Fruit fly (Drosophila melanogaster): Measurements from ENCODE around the gene Gorab.

Gene Gorab

dm6 chr3L:17473889-17474288 lies 45.3 kb upstream of the Gorab start:
- TF ChIP-seq rgr (GFP tag; optimal IDR thresholded peaks at IDR 0.05) (no peak), CrebA (GFP tag; optimal IDR thresholded peaks at IDR 0.05; ENCODE audit: borderline replicate concordance) (no peak), lola (GFP tag; optimal IDR thresholded peaks at IDR 0.05) (no peak), GATAd (GFP tag; optimal IDR thresholded peaks at IDR 0.05) (no peak), CG9705 (GFP tag; optimal IDR thresholded peaks at IDR 0.05) (no peak), sv (GFP tag; optimal IDR thresholded peaks at IDR 0.05) (no peak), ey (GFP tag; optimal IDR thresholded peaks at IDR 0.05) (no peak), Hr83 (GFP tag; optimal IDR thresholded peaks at IDR 0.05; ENCODE audit: poor library complexity, severe bottlenecking) (no peak), Dfd (GFP tag; optimal IDR thresholded peaks at IDR 0.05) (no peak), Dif (GFP tag; optimal IDR thresholded peaks at IDR 0.05; ENCODE audit: partially characterized antibody) (no peak), woc (GFP tag; optimal IDR thresholded peaks at IDR 0.05) (no peak), dsf (GFP tag; optimal IDR thresholded peaks at IDR 0.05; ENCODE audit: borderline replicate concordance) (no peak), tai (GFP tag; optimal IDR thresholded peaks at IDR 0.05) (no peak), foxo (GFP tag; optimal IDR thresholded peaks at IDR 0.05) (no peak), HLH106 (tag; optimal IDR thresholded peaks at IDR 0.05) (no peak), Mio (GFP tag; optimal IDR thresholded peaks at IDR 0.05) (no peak), dl (GFP tag; optimal IDR thresholded peaks at IDR 0.05; ENCODE audit: insufficient read depth in 1 of 2, partially characterized antibody in 2 of 2) (no peak), Rel (GFP tag; optimal IDR thresholded peaks at IDR 0.05) (no peak), Rel (tag; optimal IDR thresholded peaks at IDR 0.05) (no peak)

- TF ChIP-seq br (GFP tag; optimal IDR thresholded peaks at IDR 0.05) (no peak), Myc (optimal IDR thresholded peaks at IDR 0.05) (no peak), CrebA (GFP tag; optimal IDR thresholded peaks at IDR 0.05; ENCODE audit: borderline replicate concordance) (no peak), Dif (GFP tag; optimal IDR thresholded peaks at IDR 0.05; ENCODE audit: partially characterized antibody) (no peak), pan (optimal IDR thresholded peaks at IDR 0.05) (no peak), dsf (GFP tag; optimal IDR thresholded peaks at IDR 0.05; ENCODE audit: borderline replicate concordance) (no peak), Abd-B (GFP tag; optimal IDR thresholded peaks at IDR 0.05) (no peak), lola (GFP tag; optimal IDR thresholded peaks at IDR 0.05) (no peak), CG9705 (GFP tag; optimal IDR thresholded peaks at IDR 0.05) (no peak), Rel (GFP tag; optimal IDR thresholded peaks at IDR 0.05) (no peak), Rel (tag; optimal IDR thresholded peaks at IDR 0.05) (no peak), HLH106 (tag; optimal IDR thresholded peaks at IDR 0.05) (no peak), ey (GFP tag; optimal IDR thresholded peaks at IDR 0.05) (no peak), fru (GFP tag; optimal IDR thresholded peaks at IDR 0.05) (no peak), CG32264 (GFP tag; optimal IDR thresholded peaks at IDR 0.05) (no peak), sage (GFP tag; optimal IDR thresholded peaks at IDR 0.05) (no peak), Jra (GFP tag; optimal IDR thresholded peaks at IDR 0.05) (no peak), jim (GFP tag; optimal IDR thresholded peaks at IDR 0.05) (no peak), dmrt93B (GFP tag; optimal IDR thresholded peaks at IDR 0.05) (no peak)
These were observed 41.5 kb upstream of the Gorab start, which contains the start of gene SecCl for dm6 chr3L:17470110-17470509. TSS of gene SecCl (plus strand) at chr3L:17470127.

DNA sequence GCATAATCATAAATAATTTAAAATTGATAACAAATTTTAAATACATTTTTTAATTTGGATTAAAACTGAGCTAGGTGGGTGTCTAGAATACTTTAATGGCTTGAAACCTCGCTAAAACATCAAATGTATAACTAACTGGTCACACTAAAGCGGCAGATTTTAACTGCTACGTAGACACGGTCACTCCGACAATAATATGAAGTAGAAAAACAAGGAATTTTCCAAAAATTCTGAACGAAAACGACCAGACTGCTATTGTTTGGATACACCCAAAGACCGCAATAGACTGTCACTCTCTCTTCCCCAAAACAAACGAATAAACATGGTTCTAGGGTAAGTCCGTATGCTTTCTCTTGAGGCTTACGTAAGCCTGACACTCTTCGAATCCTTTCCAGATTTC lies 37.2 kb upstream of the Gorab start, which contains the start of gene QIL1:
Gene QIL1, plus strand, starts transcription at position 142 of the 400 bp plus-strand sequence.
- no peak for TF ChIP-seq Mio (GFP tag; optimal IDR thresholded peaks at IDR 0.05)
- TF ChIP-seq HLH106 (tag; optimal IDR thresholded peaks at IDR 0.05): no peak
- no peak for TF ChIP-seq pan (optimal IDR thresholded peaks at IDR 0.05)
- TF ChIP-seq usp (GFP tag; optimal IDR thresholded peaks at IDR 0.05): no peak
- TF ChIP-seq CG32264 (GFP tag; optimal IDR thresholded peaks at IDR 0.05): no peak
- TF ChIP-seq fru (GFP tag; optimal IDR thresholded peaks at IDR 0.05): no peak
- TF ChIP-seq jim (GFP tag; optimal IDR thresholded peaks at IDR 0.05): no peak
- TF ChIP-seq rgr (GFP tag; optimal IDR thresholded peaks at IDR 0.05): no peak
- no peak for TF ChIP-seq woc (GFP tag; optimal IDR thresholded peaks at IDR 0.05)
- no peak for TF ChIP-seq Myc (optimal IDR thresholded peaks at IDR 0.05)
- no peak for TF ChIP-seq lola (GFP tag; optimal IDR thresholded peaks at IDR 0.05)
- no peak for TF ChIP-seq dl (GFP tag; optimal IDR thresholded peaks at IDR 0.05; ENCODE audit: insufficient read depth in 1 of 2, partially characterized antibody in 2 of 2)
- no peak for TF ChIP-seq tai (GFP tag; optimal IDR thresholded peaks at IDR 0.05)
- TF ChIP-seq h (GFP tag; optimal IDR thresholded peaks at IDR 0.05): no peak
- TF ChIP-seq OdsH (GFP tag; optimal IDR thresholded peaks at IDR 0.05): no peak
- TF ChIP-seq Jra (GFP tag; optimal IDR thresholded peaks at IDR 0.05): no peak
- no peak for TF ChIP-seq Dif (GFP tag; optimal IDR thresholded peaks at IDR 0.05; ENCODE audit: partially characterized antibody)
- TF ChIP-seq sv (GFP tag; optimal IDR thresholded peaks at IDR 0.05): no peak

dm6 chr3L:17462474-17462873 lies 33.8 kb upstream of the Gorab start:
- TF ChIP-seq Hnf4 (GFP tag; optimal IDR thresholded peaks at IDR 0.05): no peak
- TF ChIP-seq h (GFP tag; optimal IDR thresholded peaks at IDR 0.05): no peak
- TF ChIP-seq Hr78 (GFP tag; optimal IDR thresholded peaks at IDR 0.05): no peak
- no peak for TF ChIP-seq Rel (GFP tag; optimal IDR thresholded peaks at IDR 0.05)
- no peak for TF ChIP-seq Rel (tag; optimal IDR thresholded peaks at IDR 0.05)
- no peak for TF ChIP-seq Sp1 (GFP tag; optimal IDR thresholded peaks at IDR 0.05)

All from whole organism, wandering third instar larva.